Fruit fly (Drosophila melanogaster) whole organism, pupa: Measurements from ENCODE around the gene holn1.

Experiments used
- CG10348 ChIP-seq: fragments of 200-800 bp; sonication (Bioruptor generic); IDR thresholded peaks from 2 replicates; pipeline ENCODE4 v1.3.6; 2022; ENCODE audit warnings: missing biosample characterization, missing genetic modification characterization
- CG12605 ChIP-seq: fragments of 200-800 bp; sonication (Bioruptor generic); IDR thresholded peaks from 2 replicates; pipeline ENCODE4 v1.3.6; 2022; ENCODE audit warnings: missing biosample characterization, missing genetic modification characterization
- CG13204 ChIP-seq: fragments of 200-800 bp; sonication (Bioruptor generic); optimal IDR thresholded peaks from 2 replicates; lab custom pipeline; 2018; ENCODE audit warnings: missing biosample characterization, mild to moderate bottlenecking, missing genetic modification characterization, moderate library complexity
- CG14655 ChIP-seq: fragments of 200-800 bp; sonication (Bioruptor generic); optimal IDR thresholded peaks from 3 replicates; lab custom pipeline; 2017; ENCODE audit warnings: mild to moderate bottlenecking, missing biosample characterization, missing genetic modification reagents, missing genetic modification characterization
- CG15710 ChIP-seq: fragments of 200-800 bp; sonication (Bioruptor generic); optimal IDR thresholded peaks from 2 replicates; lab custom pipeline; 2018; ENCODE audit warnings: missing biosample characterization, mild to moderate bottlenecking, missing genetic modification characterization, moderate library complexity
- CG17806 ChIP-seq: fragments of 200-800 bp; sonication (Bioruptor generic); optimal IDR thresholded peaks from 2 replicates; lab custom pipeline; 2018; ENCODE audit warnings: missing biosample characterization, mild to moderate bottlenecking, missing genetic modification characterization, moderate library complexity
- CG32121 ChIP-seq: fragments of 200-800 bp; sonication (Bioruptor generic); IDR thresholded peaks from 2 replicates; pipeline ENCODE4 v1.3.6; 2022; ENCODE audit warnings: missing biosample characterization, missing genetic modification characterization
- CG34367 ChIP-seq: fragments of 200-800 bp; sonication (Bioruptor generic); optimal IDR thresholded peaks from 2 replicates; lab custom pipeline; 2018; ENCODE audit warnings: missing biosample characterization, mild to moderate bottlenecking, missing genetic modification characterization
- CG4496 ChIP-seq: fragments of 200-800 bp; sonication (Bioruptor generic); IDR thresholded peaks from 3 replicates; pipeline ENCODE4 v1.3.6; 2022; ENCODE audit warnings: missing biosample characterization, missing genetic modification characterization
- CG8159 ChIP-seq: fragments of 200-800 bp; sonication (Bioruptor generic); optimal IDR thresholded peaks from 3 replicates; lab custom pipeline; 2018; ENCODE audit warnings: missing biosample characterization, mild to moderate bottlenecking, missing genetic modification characterization, moderate library complexity
- CG8301 ChIP-seq: fragments of 200-800 bp; sonication (Bioruptor generic); optimal IDR thresholded peaks from 2 replicates; lab custom pipeline; 2018; ENCODE audit warnings: missing biosample characterization, mild to moderate bottlenecking, missing genetic modification characterization
- CG9948 ChIP-seq: fragments of 200-800 bp; sonication (Bioruptor generic); optimal IDR thresholded peaks from 2 replicates; lab custom pipeline; 2018; ENCODE audit warnings: missing biosample characterization, mild to moderate bottlenecking, missing genetic modification characterization, moderate library complexity
- D1 ChIP-seq: fragments of 200-800 bp; sonication (Bioruptor generic); optimal IDR thresholded peaks from 2 replicates; lab custom pipeline; 2018; ENCODE audit warnings: missing biosample characterization, mild to moderate bottlenecking, missing genetic modification characterization, moderate library complexity
- EcR ChIP-seq: fragments of 200-800 bp; sonication (Bioruptor generic); optimal IDR thresholded peaks from 3 replicates; lab custom pipeline; 2019; ENCODE audit warnings: missing biosample characterization, missing genetic modification characterization, mild to moderate bottlenecking, moderate library complexity, missing genetic modification reagents
- Ets98B ChIP-seq: fragments of 200-800 bp; sonication (Bioruptor generic); IDR thresholded peaks from 2 replicates; pipeline ENCODE4 v1.3.6; 2022; ENCODE audit warnings: missing biosample characterization, missing genetic modification characterization
- Pif1A ChIP-seq: fragments of 200-800 bp; sonication (Bioruptor generic); optimal IDR thresholded peaks from 3 replicates; lab custom pipeline; 2016; ENCODE audit warnings: missing biosample characterization, missing genetic modification characterization
- Pif1B ChIP-seq: fragments of 200-800 bp; sonication (Bioruptor generic); optimal IDR thresholded peaks from 3 replicates; lab custom pipeline; 2016; ENCODE audit warnings: missing biosample characterization, missing genetic modification characterization
- Snoo ChIP-seq: fragments of 200-800 bp; sonication (Bioruptor generic); optimal IDR thresholded peaks from 3 replicates; lab custom pipeline; 2017; ENCODE audit warnings: missing biosample characterization, mild to moderate bottlenecking, missing genetic modification characterization, inconsistent platforms
- fd96Ca ChIP-seq: fragments of 200-800 bp; sonication (Bioruptor generic); IDR thresholded peaks from 3 replicates; pipeline ENCODE4 v1.3.6; 2022; ENCODE audit warnings: missing biosample characterization, missing genetic modification characterization
- gl ChIP-seq: fragments of 200-800 bp; sonication (Bioruptor generic); optimal IDR thresholded peaks from 2 replicates; lab custom pipeline; 2018; ENCODE audit warnings: missing biosample characterization, mild to moderate bottlenecking, missing genetic modification characterization
- rn ChIP-seq: fragments of 200-800 bp; sonication (Bioruptor generic); IDR thresholded peaks from 2 replicates; pipeline ENCODE4 v1.3.6; 2022; ENCODE audit warnings: missing biosample characterization, missing genetic modification characterization

holn1 gene

DNA sequence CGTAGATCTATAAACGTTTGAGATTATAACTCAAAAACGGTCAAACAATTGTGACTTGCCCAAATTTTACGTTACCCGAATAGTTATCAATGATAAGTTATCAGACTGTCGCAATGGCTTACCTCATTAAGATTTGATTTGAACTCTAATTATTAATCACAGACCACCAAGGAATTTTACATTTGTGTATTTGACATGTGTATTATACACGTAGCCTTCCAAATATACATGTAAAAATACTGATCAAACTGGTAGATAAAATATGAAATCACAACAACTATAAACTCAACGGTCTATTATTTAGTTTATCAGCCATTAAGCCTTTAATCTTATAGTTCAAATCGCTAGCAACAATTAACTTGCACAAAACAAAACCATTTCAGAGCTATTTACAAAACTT lies 42.3 kb upstream of the holn1 start:
- TF ChIP-seq rn (no peak), CG14655 (GFP tag; lab: Kevin White, UChicago) (no peak), CG8301 (no peak), CG9948 (tag; lab: Kevin White, UChicago) (no peak), Ets98B (no peak), CG4496 (GFP tag; lab: Robert Waterston, UW) (no peak), CG8159 (tag; lab: Kevin White, UChicago) (no peak)

DNA sequence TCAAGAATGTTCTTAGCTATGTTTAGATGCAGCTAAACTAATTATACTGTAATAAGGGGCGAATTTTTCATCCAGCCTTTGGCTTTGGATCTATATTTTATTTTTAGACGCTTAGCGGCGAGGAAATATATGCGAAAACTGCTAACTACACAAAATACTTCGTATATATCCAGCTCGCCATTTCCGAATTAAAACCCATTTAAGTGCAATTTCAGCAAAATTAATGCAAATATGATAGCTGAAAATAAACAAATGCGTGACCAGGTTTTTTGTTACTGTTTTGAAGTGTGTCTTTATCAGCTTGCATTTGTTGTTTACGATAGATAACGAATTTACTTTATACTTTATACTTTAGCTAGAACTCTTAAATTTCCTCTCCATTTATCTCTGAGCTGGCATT lies 40.8 kb upstream of the holn1 start:
- TF ChIP-seq CG32121 (GFP tag; lab: Robert Waterston, UW): no peak
- no peak for TF ChIP-seq CG4496 (GFP tag; lab: Robert Waterston, UW)
- no peak for TF ChIP-seq CG34367 (tag; lab: Kevin White, UChicago)
- TF ChIP-seq Pif1B (GFP tag; lab: Kevin White, UChicago): no peak
- TF ChIP-seq CG13204 (GFP tag; lab: Kevin White, UChicago): no peak
- no peak for TF ChIP-seq fd96Ca (GFP tag; lab: Robert Waterston, UW)
- TF ChIP-seq gl: no peak
- no peak for TF ChIP-seq D1 (tag; lab: Kevin White, UChicago)
- TF ChIP-seq CG10348 (GFP tag; lab: Robert Waterston, UW): no peak
- no peak for TF ChIP-seq CG14655 (GFP tag; lab: Kevin White, UChicago)
- TF ChIP-seq CG17806 (tag; lab: Kevin White, UChicago): no peak

dm6 chr2L:10395642-10396487 lies 39.9 kb upstream of the holn1 start, which contains the start of gene Mdh1:
Gene Mdh1, minus strand, starts transcription at chr2L:10396332.
- TF ChIP-seq EcR (GFP tag; lab: Kevin White, UChicago): peak; percentile 20
- no peak for TF ChIP-seq CG14655 (GFP tag; lab: Kevin White, UChicago)
- TF ChIP-seq CG4496 (GFP tag; lab: Robert Waterston, UW): no peak

dm6 chr2L:10396488-10396824 lies 39.3 kb upstream of the holn1 start, which contains the start of gene Cnot4:
Gene Cnot4, plus strand, starts transcription at chr2L:10396716.
- TF ChIP-seq Snoo (no peak), CG9948 (tag; lab: Kevin White, UChicago) (no peak), CG4496 (GFP tag; lab: Robert Waterston, UW) (no peak), CG17806 (tag; lab: Kevin White, UChicago) (no peak), rn (no peak), D1 (tag; lab: Kevin White, UChicago) (no peak), CG12605 (GFP tag; lab: Robert Waterston, UW) (no peak), CG8301 (no peak), CG8159 (tag; lab: Kevin White, UChicago) (no peak), Pif1A (GFP tag; lab: Kevin White, UChicago) (no peak), CG14655 (GFP tag; lab: Kevin White, UChicago) (no peak), gl (no peak), fd96Ca (GFP tag; lab: Robert Waterston, UW) (no peak), CG10348 (GFP tag; lab: Robert Waterston, UW) (no peak), CG32121 (GFP tag; lab: Robert Waterston, UW) (no peak)

DNA sequence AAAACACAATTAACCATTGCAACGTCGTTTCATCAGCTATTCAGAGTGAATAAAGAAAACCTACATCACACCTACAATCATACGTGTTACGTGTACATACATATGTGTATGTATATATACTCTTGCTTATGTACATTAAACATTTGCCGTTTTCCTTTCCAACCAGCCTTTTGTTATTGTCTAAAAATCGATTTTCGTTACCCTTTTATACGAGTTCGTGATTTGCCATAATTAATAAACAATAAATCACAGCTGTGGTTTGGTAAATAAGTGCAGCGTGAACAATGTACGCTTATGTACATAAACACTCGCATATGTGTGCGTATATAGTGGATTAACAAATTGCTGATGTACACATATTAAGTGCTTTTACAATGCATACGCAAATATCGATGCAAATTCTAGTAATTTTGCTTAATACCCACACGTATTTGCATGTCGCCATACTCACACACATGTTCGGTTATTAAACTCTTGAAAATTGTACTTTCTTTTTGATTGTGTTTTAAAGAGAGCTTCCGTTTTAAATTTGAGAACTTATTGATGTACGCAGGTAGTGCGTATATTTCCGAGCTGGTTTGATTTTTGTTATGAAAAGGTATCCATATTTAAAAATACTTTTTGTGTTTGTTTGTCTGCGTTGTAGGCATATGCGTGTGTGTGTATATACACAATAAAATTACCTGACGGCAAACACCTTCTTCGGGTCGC lies 38.8 kb upstream of the holn1 start:
- TF ChIP-seq rn: no peak
- no peak for TF ChIP-seq CG4496 (GFP tag; lab: Robert Waterston, UW)
- peak; percentile 41 for TF ChIP-seq EcR (GFP tag; lab: Kevin White, UChicago)
- TF ChIP-seq Pif1B (GFP tag; lab: Kevin White, UChicago): peak; percentile 28
- no peak for TF ChIP-seq CG8159 (tag; lab: Kevin White, UChicago)
- no peak for TF ChIP-seq CG32121 (GFP tag; lab: Robert Waterston, UW)
- no peak for TF ChIP-seq CG34367 (tag; lab: Kevin White, UChicago)
- TF ChIP-seq CG8301: no peak

DNA sequence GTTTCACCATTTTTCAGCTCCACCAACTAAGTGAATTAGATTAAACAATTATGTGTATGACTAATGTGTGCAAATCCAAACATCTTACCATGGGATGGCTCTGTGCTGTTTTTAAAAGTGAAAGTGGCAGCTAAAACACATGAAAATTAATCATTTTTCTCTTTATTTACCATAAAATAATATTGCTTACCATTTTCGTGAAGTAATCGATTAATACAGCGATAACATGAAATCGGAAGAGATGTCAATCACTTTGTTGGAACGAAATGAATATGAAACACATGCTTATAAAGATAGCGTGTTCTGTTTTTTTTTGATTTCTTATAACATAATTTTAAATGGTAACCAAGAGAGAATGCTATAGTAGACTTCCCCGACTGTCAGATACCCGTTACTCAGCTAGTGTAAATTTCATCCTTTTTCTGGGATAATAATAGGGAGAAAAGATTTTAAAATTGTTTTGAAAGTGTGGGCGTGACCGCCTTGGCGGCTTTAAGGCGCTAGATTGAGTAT lies 31.9 kb upstream of the holn1 start:
- no peak for TF ChIP-seq CG9948 (tag; lab: Kevin White, UChicago)
- no peak for TF ChIP-seq fd96Ca (GFP tag; lab: Robert Waterston, UW)
- TF ChIP-seq EcR (GFP tag; lab: Kevin White, UChicago): no peak
- no peak for TF ChIP-seq CG8301
- no peak for TF ChIP-seq CG32121 (GFP tag; lab: Robert Waterston, UW)
- no peak for TF ChIP-seq D1 (tag; lab: Kevin White, UChicago)
- no peak for TF ChIP-seq Pif1B (GFP tag; lab: Kevin White, UChicago)
- TF ChIP-seq CG17806 (tag; lab: Kevin White, UChicago): no peak
- no peak for TF ChIP-seq CG14655 (GFP tag; lab: Kevin White, UChicago)
- TF ChIP-seq CG8159 (tag; lab: Kevin White, UChicago): no peak
- TF ChIP-seq gl: no peak
- no peak for TF ChIP-seq CG13204 (GFP tag; lab: Kevin White, UChicago)
- TF ChIP-seq CG34367 (tag; lab: Kevin White, UChicago): no peak
- no peak for TF ChIP-seq CG12605 (GFP tag; lab: Robert Waterston, UW)
- no peak for TF ChIP-seq Pif1A (GFP tag; lab: Kevin White, UChicago)
- no peak for TF ChIP-seq CG15710
- no peak for TF ChIP-seq Ets98B
- no peak for TF ChIP-seq Snoo
